Worm (Caenorhabditis elegans) whole organism, L1 larva: ENCODE measurements around the gene H03G16.1.

Experiments
- F16B12.6 ChIP-seq: fragments of 150-350 bp; optimal IDR thresholded peaks from 2 replicates; lab custom pipeline; 2014; ENCODE audit warnings: missing biosample characterization, missing genetic modification characterization
- ama-1 ChIP-seq: fragments of 150-350 bp; optimal IDR thresholded peaks from 2 replicates; lab custom pipeline; 2014
- efl-1 ChIP-seq, 4 experiments: fragments of 150-350 bp; optimal IDR thresholded peaks in 3 of 4; peaks in 1 of 4; 1 replicate in 1 of 4; 2 replicates in 3 of 4; lab custom pipeline; 2014; ENCODE audit warnings: missing biosample characterization in 2 of 4, missing genetic modification characterization in 2 of 4, missing genetic modification reagents in 2 of 4
- lsy-2 ChIP-seq, 2 experiments: fragments of 150-350 bp; optimal IDR thresholded peaks; 2 replicates each; lab custom pipeline; 2014; ENCODE audit warnings: missing biosample characterization in 2 of 2, missing genetic modification characterization in 2 of 2
- nhr-237 ChIP-seq: fragments of 150-350 bp; optimal IDR thresholded peaks from 2 replicates; lab custom pipeline; 2014; ENCODE audit warnings: missing biosample characterization, missing genetic modification characterization
- nhr-77 ChIP-seq: fragments of 150-350 bp; optimal IDR thresholded peaks from 2 replicates; lab custom pipeline; 2014; ENCODE audit warnings: missing biosample characterization, missing genetic modification characterization
- nhr-85 ChIP-seq: sonication (generic microtip); peaks from one replicate; lab custom pipeline; 2016; ENCODE audit warnings: missing genetic modification characterization, inconsistent platforms, missing compliant biosample characterization
- pag-3 ChIP-seq: sonication (generic microtip); optimal IDR thresholded peaks from 2 replicates; lab custom pipeline; 2017; ENCODE audit warnings: missing genetic modification characterization, mild to moderate bottlenecking, missing compliant biosample characterization, antibody characterized with exemption, borderline replicate concordance; ENCODE audit not compliant: insufficient read depth
- pqm-1 ChIP-seq: sonication (generic microtip); optimal IDR thresholded peaks from 3 replicates; lab custom pipeline; 2017; ENCODE audit warnings: missing biosample characterization, missing genetic modification characterization
- skn-1 ChIP-seq: fragments of 150-350 bp; optimal IDR thresholded peaks from 2 replicates; lab custom pipeline; 2014; ENCODE audit warnings: missing biosample characterization, missing genetic modification characterization
- tbx-2 ChIP-seq: sonication (generic microtip); optimal IDR thresholded peaks from 2 replicates; lab custom pipeline; 2016; ENCODE audit warnings: missing genetic modification characterization, missing compliant biosample characterization
- ztf-11 ChIP-seq, 2 experiments: sonication (generic microtip); optimal IDR thresholded peaks; 2 replicates each; lab custom pipeline; 2016 to 2017; ENCODE audit warnings: missing genetic modification characterization in 2 of 2, missing biosample characterization in 1 of 2, missing compliant biosample characterization in 1 of 2

DNA sequence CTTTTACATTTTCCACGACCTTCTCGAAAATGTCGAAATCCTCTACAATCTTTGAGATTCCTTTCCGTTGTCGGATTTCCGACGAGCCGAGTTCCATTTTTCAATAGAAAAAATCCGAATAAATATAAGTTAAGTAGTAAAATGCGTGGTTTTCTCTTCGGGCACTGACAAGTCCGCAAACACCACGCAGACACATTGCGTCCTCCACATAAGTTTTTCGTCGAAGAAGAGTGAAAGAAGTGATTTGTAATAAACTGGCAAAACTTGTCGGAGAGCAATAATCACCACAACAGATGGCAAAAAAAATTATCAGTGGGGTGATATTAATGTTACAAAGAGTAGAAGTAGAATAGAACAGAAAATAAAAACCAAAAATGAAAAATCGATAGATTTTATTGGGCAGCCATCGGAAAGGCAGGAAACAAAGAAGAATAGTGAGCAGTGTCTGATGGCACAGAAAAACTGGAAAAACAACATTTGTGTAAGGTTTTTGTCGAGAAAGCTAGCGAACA lies 46.8 kb upstream of the H03G16.1 start, which contains the start of gene ergi-2:
- TF ChIP-seq tbx-2 (tag; lab: Kevin White, UChicago), result no peak
- TF ChIP-seq nhr-77, result no peak
- TF ChIP-seq pag-3 (tag; lab: Kevin White, UChicago), result no peak
- TF ChIP-seq pqm-1 (tag; lab: Kevin White, UChicago), result no peak
- TF ChIP-seq efl-1 (optimal IDR thresholded peaks at IDR 0.05; lab: Kevin White, UChicago), result peak in 1 of 2 experiments; percentile 8
- TF ChIP-seq efl-1 (GFP tag; optimal IDR thresholded peaks at IDR 0.05 in 1 of 2; lab: Kevin White, UChicago), result peak; percentile 2 to 46
- TF ChIP-seq lsy-2 (tag; optimal IDR thresholded peaks at IDR 0.05; lab: Kevin White, UChicago), result peak in 1 of 2 experiments; percentile 44
- no peak for TF ChIP-seq nhr-85 (tag; lab: Kevin White, UChicago)
- TF ChIP-seq nhr-237, result no peak
- TF ChIP-seq ztf-11 (tag; optimal IDR thresholded peaks at IDR 0.05; lab: Kevin White, UChicago), result no peak
- TF ChIP-seq F16B12.6 (tag; lab: Kevin White, UChicago), result peak; percentile 82
- no peak for TF ChIP-seq ama-1 (lab: Kevin White, UChicago)
- TF ChIP-seq skn-1 (tag; lab: Kevin White, UChicago), result peak; percentile 18
